Fruit fly (Drosophila melanogaster) S2 (cell line): ENCODE results near the gene aos.
A peak's percentile ranks its signal among the peaks of the same experiment; 100 is the strongest.

Source experiments
- CG8478 ChIP-seq: fragments of >200 bp; optimal IDR thresholded peaks from 2 replicates; lab custom pipeline; 2018
- CTCF ChIP-seq, 2 experiments: fragments of >200 bp; optimal IDR thresholded peaks; 2 replicates each; lab custom pipeline; 2018

DNA sequence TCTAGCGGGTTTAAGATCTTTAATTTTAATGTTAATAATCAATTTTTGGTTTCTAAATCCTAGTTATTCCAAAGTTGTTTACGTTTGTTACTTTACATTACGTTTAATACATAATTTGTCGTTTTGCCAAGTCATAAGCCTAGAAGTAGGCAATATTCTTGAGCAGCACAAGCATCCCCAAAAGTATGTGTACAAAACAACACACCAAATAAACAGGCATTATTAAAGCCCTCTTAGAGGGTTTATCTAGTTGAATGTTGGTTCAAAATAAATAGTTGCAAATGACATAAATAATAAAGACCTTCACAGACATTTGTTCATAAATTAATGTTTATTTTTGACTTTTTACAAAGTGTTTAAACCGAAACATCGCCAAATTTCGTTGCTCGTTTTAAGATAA lies 13.4 kb downstream of the aos start:
- peak in 1 of 2 experiments; percentile 45 for TF ChIP-seq CTCF (optimal IDR thresholded peaks at IDR 0.05; lab: Kevin White, UChicago)
- no peak for TF ChIP-seq CG8478 (lab: Kevin White, UChicago)
